Fruit fly (Drosophila melanogaster) S2 (cell line): ENCODE data around the gene bcd.

Experiments
- CG8478 ChIP-seq: fragments of >200 bp; optimal IDR thresholded peaks from 2 replicates; lab custom pipeline; 2018
- CTCF ChIP-seq, 2 experiments: fragments of >200 bp; optimal IDR thresholded peaks; 2 replicates each; lab custom pipeline; 2018

Gene bcd

dm6 chr3R:6759419-6759818 is at the start of gene bcd:
Gene bcd (minus strand): TSS chr3R:6759466.
- TF ChIP-seq CTCF (optimal IDR thresholded peaks at IDR 0.05; lab: Kevin White, UChicago) (peak; percentile 89 to 99), CG8478 (lab: Kevin White, UChicago) (no peak)

DNA sequence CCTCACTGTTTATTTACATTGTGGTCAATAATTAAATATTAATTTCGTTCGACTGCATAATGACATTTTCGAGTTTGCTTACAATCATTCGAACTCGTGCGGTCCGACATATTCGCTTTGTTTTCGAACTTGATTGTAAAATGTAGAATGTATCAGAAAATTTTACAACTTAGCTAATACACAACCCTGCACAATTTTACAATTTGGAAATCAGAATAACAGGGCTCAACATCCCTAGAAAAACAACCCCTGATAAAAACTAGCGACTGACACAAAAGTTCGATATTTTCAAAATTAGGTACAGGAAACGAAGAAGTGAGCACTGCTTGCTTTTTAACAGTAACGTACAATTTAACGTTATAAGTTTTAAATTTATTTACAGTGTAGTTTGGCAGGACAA is 47.4 kb upstream of the bcd start:
- TF ChIP-seq CTCF (optimal IDR thresholded peaks at IDR 0.05; lab: Kevin White, UChicago): peak; percentile 61 to 74
- no peak for TF ChIP-seq CG8478 (lab: Kevin White, UChicago)

dm6 chr3R:6805948-6806347 is 46.7 kb upstream of the bcd start:
- TF ChIP-seq CG8478 (lab: Kevin White, UChicago) (no peak), CTCF (optimal IDR thresholded peaks at IDR 0.05; lab: Kevin White, UChicago) (no peak)

DNA sequence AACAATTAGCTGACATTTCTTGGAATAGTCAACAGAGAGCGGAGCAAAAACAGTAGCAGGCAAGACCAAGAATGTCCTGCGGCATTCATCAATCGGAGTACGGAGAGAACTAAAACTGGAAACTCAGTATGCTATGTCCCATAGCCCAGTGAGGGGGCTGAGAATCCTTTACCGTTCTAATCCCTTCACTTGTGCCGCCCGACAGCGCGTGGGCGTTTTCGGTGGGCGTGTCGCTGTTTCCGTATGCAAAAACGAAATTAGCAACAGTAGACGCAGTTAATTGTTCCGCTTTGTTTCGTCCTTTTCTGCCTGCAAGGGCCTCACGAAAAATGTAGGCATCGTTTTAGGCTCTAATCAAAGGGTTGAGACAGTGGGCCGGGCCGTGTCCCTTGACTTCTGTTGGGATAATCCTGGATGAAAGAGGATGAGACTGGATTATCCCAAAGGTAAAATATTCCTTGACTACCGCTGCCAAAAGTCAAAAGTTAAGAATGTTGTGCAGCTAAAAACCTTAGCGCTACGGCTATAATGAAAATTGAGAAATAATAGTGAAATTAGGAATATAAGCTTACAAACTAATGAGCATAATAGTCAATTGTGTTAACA is 45.5 kb upstream of the bcd start:
- no peak for TF ChIP-seq CG8478 (lab: Kevin White, UChicago)
- TF ChIP-seq CTCF (optimal IDR thresholded peaks at IDR 0.05; lab: Kevin White, UChicago): no peak

dm6 chr3R:6801153-6801552 is 41.9 kb upstream of the bcd start:
- TF ChIP-seq CTCF (optimal IDR thresholded peaks at IDR 0.05; lab: Kevin White, UChicago) (no peak), CG8478 (lab: Kevin White, UChicago) (no peak)

DNA sequence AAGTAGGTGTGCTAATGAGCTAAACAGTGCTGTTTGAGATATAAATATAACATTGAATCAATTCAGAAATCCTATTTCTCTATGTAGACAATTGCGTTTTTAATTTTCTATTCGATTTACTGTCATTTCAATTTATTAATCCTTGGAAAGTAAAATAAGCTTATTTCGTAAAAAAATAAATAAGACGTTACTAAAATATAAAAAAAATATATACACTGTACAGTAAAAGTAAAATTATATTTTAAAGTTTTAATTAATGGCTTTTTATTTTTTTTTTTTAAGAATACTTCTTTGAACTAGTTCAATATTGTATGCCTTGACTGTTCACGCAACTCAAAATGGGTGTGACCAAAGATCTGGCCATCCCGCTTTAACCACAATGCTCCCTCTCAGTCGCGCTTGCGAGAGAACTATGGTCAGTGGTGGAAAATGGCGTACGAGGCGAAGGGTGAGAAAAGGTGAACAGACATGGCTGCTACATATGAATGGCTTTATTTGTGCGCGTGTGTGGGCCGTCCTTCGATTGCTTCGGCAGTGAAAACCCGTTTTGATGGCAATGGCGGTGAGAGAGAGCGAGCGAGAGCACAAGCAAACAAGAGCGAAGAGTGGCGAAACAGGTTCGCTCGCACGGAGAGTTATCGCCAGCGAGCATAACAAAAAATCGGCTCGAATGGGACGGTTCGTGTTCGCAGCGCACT is 32.1 kb upstream of the bcd start, which contains the start of gene Dfd:
Gene Dfd (plus strand): TSS at position 648 of the 698 bp plus-strand sequence.
- no peak for TF ChIP-seq CG8478 (lab: Kevin White, UChicago)
- TF ChIP-seq CTCF (optimal IDR thresholded peaks at IDR 0.05; lab: Kevin White, UChicago): peak in 1 of 2 experiments; percentile 40

DNA sequence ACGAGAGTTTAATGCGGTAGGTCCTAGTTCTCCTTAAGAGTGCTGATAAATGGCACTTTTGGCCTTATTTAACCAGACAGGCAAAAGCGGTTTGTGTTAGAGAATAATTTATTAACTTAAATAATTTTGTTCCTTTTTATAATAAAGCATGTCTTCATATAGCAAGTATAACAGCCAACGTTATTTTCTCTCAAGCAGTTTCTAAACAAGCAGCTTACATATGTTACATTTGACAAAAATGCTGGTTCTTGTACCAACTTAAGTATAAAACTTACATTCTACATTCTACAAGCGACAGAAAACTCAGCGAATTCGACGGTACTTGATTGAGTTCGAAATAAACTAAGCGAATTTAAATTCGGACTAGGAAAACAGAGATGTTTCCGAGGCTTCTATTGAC is 20.7 kb upstream of the bcd start:
- TF ChIP-seq CG8478 (lab: Kevin White, UChicago) (no peak), CTCF (optimal IDR thresholded peaks at IDR 0.05; lab: Kevin White, UChicago) (peak; percentile 58 to 71)

DNA sequence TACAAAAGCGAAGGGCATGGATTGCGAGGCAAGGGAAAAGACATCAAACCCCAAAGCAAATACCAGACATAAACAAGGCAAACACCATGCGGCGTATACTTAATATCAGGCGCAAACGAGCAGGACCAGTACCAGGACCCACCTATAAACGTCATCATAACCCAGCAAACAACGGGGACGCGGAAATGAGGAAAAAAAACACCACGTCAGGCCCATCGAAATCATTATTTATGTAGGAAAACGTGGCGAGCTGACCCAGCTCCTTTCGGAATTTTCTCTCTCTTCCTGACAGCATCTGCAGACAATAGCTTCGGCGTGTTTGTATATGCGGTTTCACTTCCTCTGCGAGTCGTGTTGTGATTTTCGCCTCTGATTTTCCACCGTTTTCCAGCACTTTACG is 17.5 kb upstream of the bcd start:
- no peak for TF ChIP-seq CG8478 (lab: Kevin White, UChicago)
- no peak for TF ChIP-seq CTCF (optimal IDR thresholded peaks at IDR 0.05; lab: Kevin White, UChicago)

- no peak for TF ChIP-seq CTCF (optimal IDR thresholded peaks at IDR 0.05; lab: Kevin White, UChicago)
- no peak for TF ChIP-seq CG8478 (lab: Kevin White, UChicago)
These were observed 12.5 kb upstream of the bcd start for dm6 chr3R:6771797-6772196.

DNA sequence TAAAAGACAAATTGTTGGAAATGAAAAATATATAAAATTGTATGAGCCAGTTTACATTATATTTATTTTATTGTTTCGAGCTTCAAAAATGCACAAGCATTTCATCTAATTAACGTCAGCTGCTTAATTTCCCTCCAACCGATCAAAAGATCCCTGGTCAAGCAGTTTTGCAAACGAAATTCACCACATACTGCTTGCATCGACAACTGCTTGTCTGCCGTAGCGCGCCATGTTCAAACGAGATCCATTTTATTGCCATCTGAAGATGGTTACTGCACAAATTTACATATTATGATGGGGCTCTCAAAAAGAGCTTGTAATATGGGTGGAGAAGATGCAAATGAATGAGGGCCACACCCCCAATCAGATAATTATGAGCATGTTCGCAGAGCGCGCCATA is 9.0 kb upstream of the bcd start:
- TF ChIP-seq CG8478 (lab: Kevin White, UChicago) (no peak), CTCF (optimal IDR thresholded peaks at IDR 0.05; lab: Kevin White, UChicago) (peak; percentile 15 to 42)

DNA sequence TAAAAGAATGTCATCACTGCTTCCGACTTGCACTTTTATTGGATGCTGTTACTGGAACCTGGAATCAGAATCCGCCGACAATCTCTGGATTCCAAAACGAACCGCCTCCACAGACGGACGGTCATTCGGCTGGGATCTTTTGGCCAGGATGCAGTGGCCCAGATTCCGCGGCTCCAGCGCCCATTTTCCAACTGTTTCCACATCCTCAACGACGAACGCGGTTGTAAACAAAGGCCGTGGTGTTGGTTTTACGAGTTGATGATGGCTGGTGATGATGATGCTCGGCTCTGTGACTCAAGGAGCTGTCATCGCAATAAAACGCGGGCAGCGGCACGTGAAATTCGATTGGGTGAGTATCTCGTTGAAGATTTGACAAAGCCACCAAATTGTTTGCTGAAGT is 7.7 kb upstream of the bcd start:
- TF ChIP-seq CTCF (optimal IDR thresholded peaks at IDR 0.05; lab: Kevin White, UChicago): no peak
- no peak for TF ChIP-seq CG8478 (lab: Kevin White, UChicago)

dm6 chr3R:6766171-6766591 is 6.9 kb upstream of the bcd start:
- TF ChIP-seq CTCF (optimal IDR thresholded peaks at IDR 0.05; lab: Kevin White, UChicago) (no peak), CG8478 (lab: Kevin White, UChicago) (no peak)

DNA sequence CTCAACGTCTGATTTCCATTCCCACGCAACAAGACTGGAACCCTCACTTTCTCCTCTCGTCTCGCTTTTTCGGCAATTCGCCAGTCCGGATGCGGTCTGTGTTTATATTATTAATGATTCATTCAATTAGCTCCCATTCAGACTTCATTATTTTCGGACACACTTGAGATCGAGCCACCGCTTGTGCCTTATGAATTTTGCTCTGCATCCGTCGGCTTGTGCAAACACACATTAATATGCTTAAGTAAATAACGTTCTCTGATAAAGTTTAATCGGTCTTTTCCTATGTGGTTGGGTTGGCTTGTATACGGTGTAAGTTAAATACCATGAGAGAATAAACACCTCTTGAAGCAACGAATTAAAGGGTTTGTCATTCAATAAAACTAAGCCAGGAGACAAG is 5.6 kb upstream of the bcd start:
- TF ChIP-seq CTCF (optimal IDR thresholded peaks at IDR 0.05; lab: Kevin White, UChicago) (no peak), CG8478 (lab: Kevin White, UChicago) (no peak)

- TF ChIP-seq CG8478 (lab: Kevin White, UChicago) (no peak), CTCF (optimal IDR thresholded peaks at IDR 0.05; lab: Kevin White, UChicago) (no peak)
These were observed 3.6 kb upstream of the bcd start for dm6 chr3R:6762794-6763407.

- TF ChIP-seq CG8478 (lab: Kevin White, UChicago): no peak
- no peak for TF ChIP-seq CTCF (optimal IDR thresholded peaks at IDR 0.05; lab: Kevin White, UChicago)
These were observed 3.0 kb upstream of the bcd start, which contains the start of gene Ama for dm6 chr3R:6762188-6762643. Gene Ama (plus strand): TSS chr3R:6762593.
